Worm (Caenorhabditis elegans): ENCODE measurements around the gene F01F1.2.

The F01F1.2 gene

DNA sequence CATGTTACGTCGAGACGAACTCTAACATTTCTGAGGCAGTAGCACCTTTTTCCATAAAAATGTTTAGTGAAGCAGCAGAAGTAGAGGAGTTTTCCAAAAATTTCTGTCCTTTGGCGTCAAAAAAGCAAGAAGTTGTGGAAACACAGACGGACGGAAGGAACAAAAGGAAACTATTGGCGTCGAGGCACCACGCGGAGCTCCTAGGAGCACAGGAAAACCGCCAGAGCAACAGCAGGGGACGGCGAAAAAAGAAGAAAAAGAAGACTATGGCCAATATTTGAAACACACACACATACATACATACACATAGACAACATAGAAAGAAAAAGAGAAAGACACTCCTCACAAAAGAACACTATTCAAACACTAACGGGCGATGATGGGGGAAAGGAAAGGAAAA is 35.4 kb upstream of the F01F1.2 start:
- TF ChIP-seq unc-55 (GFP tag; optimal IDR thresholded peaks at IDR 0.05), result peak; percentile 47
- TF ChIP-seq C34F6.9 (tag; optimal IDR thresholded peaks at IDR 0.05), result peak; percentile 37
- no peak for TF ChIP-seq R02D3.7 (tag; optimal IDR thresholded peaks at IDR 0.05)

DNA sequence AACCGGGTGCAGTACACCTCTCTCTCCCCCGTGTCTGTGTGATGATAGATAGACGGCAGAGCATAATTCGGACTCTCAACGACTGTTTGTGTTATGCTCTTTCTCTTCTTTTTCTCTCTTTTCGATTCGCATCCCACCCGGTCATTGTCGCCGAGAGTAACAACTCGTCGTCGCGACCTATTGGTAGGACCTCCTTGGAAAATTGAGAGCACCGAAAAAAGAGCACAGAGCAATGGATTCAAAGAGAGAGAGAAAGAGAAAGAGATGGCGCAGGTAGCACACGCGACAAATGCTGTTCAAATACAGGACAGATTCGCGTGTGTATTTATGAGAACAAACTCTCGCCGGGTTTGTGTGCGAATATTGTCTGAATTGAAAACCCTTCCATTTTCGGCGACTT is 34.7 kb upstream of the F01F1.2 start:
- TF ChIP-seq nhr-10 (tag; optimal IDR thresholded peaks at IDR 0.05) (no peak), snpc-4 (tag; optimal IDR thresholded peaks at IDR 0.05) (no peak), egl-27 (tag; optimal IDR thresholded peaks at IDR 0.05) (no peak), F13H6.1 (tag; optimal IDR thresholded peaks at IDR 0.05) (peak; percentile 62), Y55F3AM.14 (GFP tag; optimal IDR thresholded peaks at IDR 0.05) (no peak), aly-2 (tag; optimal IDR thresholded peaks at IDR 0.05) (no peak), ZK546.5 (tag; optimal IDR thresholded peaks at IDR 0.05) (no peak), peb-1 (tag; optimal IDR thresholded peaks at IDR 0.05) (no peak), sem-4 (tag; optimal IDR thresholded peaks at IDR 0.05) (no peak), lin-11 (tag; optimal IDR thresholded peaks at IDR 0.05) (no peak), skn-1 (tag; optimal IDR thresholded peaks at IDR 0.05) (no peak), nhr-6 (tag; optimal IDR thresholded peaks at IDR 0.05) (no peak), sma-3 (GFP tag; optimal IDR thresholded peaks at IDR 0.05) (no peak), C34F6.9 (tag; optimal IDR thresholded peaks at IDR 0.05) (no peak), nhr-12 (tag; optimal IDR thresholded peaks at IDR 0.05) (no peak), nhr-129 (tag; optimal IDR thresholded peaks at IDR 0.05) (peak; percentile 70), unc-39 (tag; optimal IDR thresholded peaks at IDR 0.05) (no peak), elt-3 (tag; optimal IDR thresholded peaks at IDR 0.05) (no peak), nhr-21 (tag; optimal IDR thresholded peaks at IDR 0.05) (no peak), lsy-2 (tag; optimal IDR thresholded peaks at IDR 0.05) (peak in 1 of 2 experiments; percentile 8), ceh-16 (tag; optimal IDR thresholded peaks at IDR 0.05) (no peak), elt-1 (tag; optimal IDR thresholded peaks at IDR 0.05) (no peak), mdl-1 (tag; optimal IDR thresholded peaks at IDR 0.05) (peak in 1 of 2 experiments; percentile 18), blmp-1 (tag; optimal IDR thresholded peaks at IDR 0.05; ENCODE audit: insufficient read depth) (no peak)

DNA sequence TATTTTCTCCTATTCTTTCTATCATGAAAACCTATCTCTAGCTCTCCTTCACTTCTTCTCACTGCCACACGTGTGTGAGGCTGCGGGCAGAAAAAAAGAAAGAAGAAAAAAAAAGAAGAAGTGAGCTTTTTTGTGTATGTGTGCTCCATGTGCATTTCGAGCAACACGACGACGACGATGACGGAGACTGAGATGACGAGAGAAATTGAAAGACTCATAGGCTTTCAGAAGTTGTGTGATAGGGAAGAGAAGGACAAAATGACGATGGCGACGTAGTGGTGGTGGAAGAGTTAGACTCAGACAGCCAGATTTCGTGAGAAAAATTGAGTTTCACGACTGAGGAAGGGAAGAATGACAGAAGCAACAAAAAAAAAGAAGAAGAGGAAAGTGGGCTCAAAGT is 32.9 kb upstream of the F01F1.2 start:
- TF ChIP-seq nhr-129 (tag; optimal IDR thresholded peaks at IDR 0.05), result peak; percentile 91
- no peak for TF ChIP-seq nhr-21 (tag; optimal IDR thresholded peaks at IDR 0.05)
- TF ChIP-seq ztf-1 (GFP tag; conservative IDR thresholded peaks at IDR 0.05), result no peak
- TF ChIP-seq gmeb-1 (tag; optimal IDR thresholded peaks at IDR 0.05), result no peak
- TF ChIP-seq alr-1 (tag; optimal IDR thresholded peaks at IDR 0.05), result no peak
- peak; percentile 61 for TF ChIP-seq ztf-4 (tag; optimal IDR thresholded peaks at IDR 0.05)
- TF ChIP-seq ceh-16 (tag; optimal IDR thresholded peaks at IDR 0.05), result no peak
- TF ChIP-seq mdl-1 (tag; optimal IDR thresholded peaks at IDR 0.05), result peak; percentile 89 to 95
- TF ChIP-seq nhr-23 (tag; optimal IDR thresholded peaks at IDR 0.05), result no peak
- TF ChIP-seq peb-1 (tag; optimal IDR thresholded peaks at IDR 0.05), result no peak
- no peak for TF ChIP-seq mbf-1 (tag; optimal IDR thresholded peaks at IDR 0.05)
- no peak for TF ChIP-seq ztf-11 (tag; optimal IDR thresholded peaks at IDR 0.05)
- peak; percentile 85 for TF ChIP-seq egl-27 (tag; optimal IDR thresholded peaks at IDR 0.05)
- no peak for TF ChIP-seq R02D3.7 (tag; optimal IDR thresholded peaks at IDR 0.05)
- TF ChIP-seq nhr-6 (tag; optimal IDR thresholded peaks at IDR 0.05), result peak; percentile 41
- no peak for TF ChIP-seq nhr-77 (tag; optimal IDR thresholded peaks at IDR 0.05)
- TF ChIP-seq nhr-10 (tag; optimal IDR thresholded peaks at IDR 0.05), result no peak
- peak; percentile 94 for TF ChIP-seq zag-1 (tag; optimal IDR thresholded peaks at IDR 0.05)
- TF ChIP-seq lin-39 (tag; optimal IDR thresholded peaks at IDR 0.05), result no peak
- no peak for TF ChIP-seq nhr-12 (tag; optimal IDR thresholded peaks at IDR 0.05)
- TF ChIP-seq nhr-25 (tag; optimal IDR thresholded peaks at IDR 0.05), result no peak
- no peak for TF ChIP-seq sma-3 (GFP tag; optimal IDR thresholded peaks at IDR 0.05)
- no peak for TF ChIP-seq unc-62 (GFP tag; optimal IDR thresholded peaks at IDR 0.05)
- no peak for TF ChIP-seq unc-39 (tag; optimal IDR thresholded peaks at IDR 0.05)
- peak; percentile 71 for TF ChIP-seq Y55F3AM.14 (GFP tag; optimal IDR thresholded peaks at IDR 0.05)
- no peak for TF ChIP-seq ceh-82 (tag; optimal IDR thresholded peaks at IDR 0.05)
- no peak for TF ChIP-seq ama-1 (optimal IDR thresholded peaks at IDR 0.05)
- peak; percentile 83 for TF ChIP-seq C34F6.9 (tag; optimal IDR thresholded peaks at IDR 0.05)
- TF ChIP-seq fos-1 (tag; optimal IDR thresholded peaks at IDR 0.05), result no peak
- TF ChIP-seq ZK546.5 (tag; optimal IDR thresholded peaks at IDR 0.05), result no peak
- no peak for TF ChIP-seq skn-1 (tag; optimal IDR thresholded peaks at IDR 0.05)
- TF ChIP-seq crh-2 (tag; optimal IDR thresholded peaks at IDR 0.05), result peak; percentile 82
- no peak for TF ChIP-seq nhr-11 (tag; optimal IDR thresholded peaks at IDR 0.05)
- peak; percentile 34 for TF ChIP-seq lin-11 (tag; optimal IDR thresholded peaks at IDR 0.05)
- TF ChIP-seq sem-4 (tag; optimal IDR thresholded peaks at IDR 0.05), result peak; percentile 28
- TF ChIP-seq mab-5 (tag; optimal IDR thresholded peaks at IDR 0.05), result no peak
- TF ChIP-seq lsy-2 (tag; optimal IDR thresholded peaks at IDR 0.05), result peak; percentile 2 to 77
- peak; percentile 76 for TF ChIP-seq F13H6.1 (tag; optimal IDR thresholded peaks at IDR 0.05)
- TF ChIP-seq unc-55 (GFP tag; optimal IDR thresholded peaks at IDR 0.05), result peak; percentile 94
- no peak for TF ChIP-seq nhr-237 (tag; optimal IDR thresholded peaks at IDR 0.05)
- TF ChIP-seq aly-2 (tag; optimal IDR thresholded peaks at IDR 0.05), result no peak
- no peak for TF ChIP-seq snpc-4 (tag; optimal IDR thresholded peaks at IDR 0.05)
- peak; percentile 58 for TF ChIP-seq lin-13 (GFP tag; optimal IDR thresholded peaks at IDR 0.05)
- TF ChIP-seq dmd-4 (tag; optimal IDR thresholded peaks at IDR 0.05), result no peak
- no peak for TF ChIP-seq elt-3 (tag; optimal IDR thresholded peaks at IDR 0.05)
- no peak for TF ChIP-seq elt-1 (tag; optimal IDR thresholded peaks at IDR 0.05)
